Fruit fly (Drosophila melanogaster): ENCODE measurements around the gene Acer.
A peak's percentile ranks its signal among the peaks of the same experiment; 100 is the strongest.

The Acer gene

dm6 chr2L:8533632-8534031 is 11.9 kb downstream of the Acer start (continued):
- no peak for TF ChIP-seq Hmr (GFP tag; optimal IDR thresholded peaks at IDR 0.05)
- TF ChIP-seq sob (GFP tag; IDR thresholded peaks at IDR 0.05): no peak
- no peak for TF ChIP-seq Lim3 (GFP tag; IDR thresholded peaks at IDR 0.05)
- peak; percentile 54 for TF ChIP-seq lab (GFP tag; optimal IDR thresholded peaks at IDR 0.05)
- TF ChIP-seq CG2678 (tag; optimal IDR thresholded peaks at IDR 0.05): no peak
- TF ChIP-seq en (GFP tag; optimal IDR thresholded peaks at IDR 0.05): no peak
- TF ChIP-seq Hey (tag; optimal IDR thresholded peaks at IDR 0.05): no peak
- no peak for TF ChIP-seq CG9876 (GFP tag; optimal IDR thresholded peaks at IDR 0.05)
- TF ChIP-seq Eip74EF (GFP tag; optimal IDR thresholded peaks at IDR 0.05): no peak
- TF ChIP-seq CG10431 (GFP tag; optimal IDR thresholded peaks at IDR 0.05): peak; percentile 16
- TF ChIP-seq maf-S (GFP tag; optimal IDR thresholded peaks at IDR 0.05): no peak
- no peak for TF ChIP-seq CG18619 (GFP tag; optimal IDR thresholded peaks at IDR 0.05)
- peak; percentile 43 for TF ChIP-seq oc (tag; optimal IDR thresholded peaks at IDR 0.05)
- TF ChIP-seq pita (GFP tag; optimal IDR thresholded peaks at IDR 0.05): no peak
- TF ChIP-seq vvl (GFP tag; IDR thresholded peaks at IDR 0.05): 0 out of 2 replicates have a peak, but pooled peaks have one; percentile 12
- no peak for TF ChIP-seq CG6765 (GFP tag; optimal IDR thresholded peaks at IDR 0.05)
- no peak for TF ChIP-seq amos (GFP tag; IDR thresholded peaks at IDR 0.05; ENCODE audit: partially characterized antibody)
- TF ChIP-seq CG15601 (tag; optimal IDR thresholded peaks at IDR 0.05): peak; percentile 78
- TF ChIP-seq z (GFP tag; IDR thresholded peaks at IDR 0.05): peak; percentile 68
- TF ChIP-seq twi (tag; optimal IDR thresholded peaks at IDR 0.05): peak; percentile 33
- TF ChIP-seq CG13424 (tag; optimal IDR thresholded peaks at IDR 0.05): no peak
- TF ChIP-seq CG4282 (GFP tag; optimal IDR thresholded peaks at IDR 0.05): no peak
- no peak for TF ChIP-seq CG7745 (tag; optimal IDR thresholded peaks at IDR 0.05)
- peak; percentile 58 for TF ChIP-seq sens (GFP tag)
- no peak for TF ChIP-seq zfh1 (GFP tag; IDR thresholded peaks at IDR 0.05)
- no peak for TF ChIP-seq CG15696 (tag; optimal IDR thresholded peaks at IDR 0.05)
- TF ChIP-seq HmgD (GFP tag; optimal IDR thresholded peaks at IDR 0.05): no peak
- TF ChIP-seq dati (GFP tag; IDR thresholded peaks at IDR 0.05): 0 out of 2 replicates have a peak, but pooled peaks have one; percentile 15
- TF ChIP-seq CG18476 (GFP tag; optimal IDR thresholded peaks at IDR 0.05): no peak
- no peak for TF ChIP-seq Ptx1 (GFP tag; IDR thresholded peaks at IDR 0.05)
- TF ChIP-seq NC2α (GFP tag; optimal IDR thresholded peaks at IDR 0.05): no peak
- no peak for TF ChIP-seq insv (GFP tag; optimal IDR thresholded peaks at IDR 0.05)
- TF ChIP-seq CG14014 (GFP tag; IDR thresholded peaks at IDR 0.05): no peak
- no peak for TF ChIP-seq pfk (GFP tag; optimal IDR thresholded peaks at IDR 0.05)
- TF ChIP-seq BtbVII (GFP tag; optimal IDR thresholded peaks at IDR 0.05): no peak
- no peak for TF ChIP-seq exex (tag; optimal IDR thresholded peaks at IDR 0.05)
- TF ChIP-seq kay (GFP tag; optimal IDR thresholded peaks at IDR 0.05): no peak
- no peak for TF ChIP-seq trh (GFP tag; optimal IDR thresholded peaks at IDR 0.05)

dm6 chr2L:8534118-8534514 is 12.4 kb downstream of the Acer start:
- TF ChIP-seq CG11504 (tag; optimal IDR thresholded peaks at IDR 0.05): no peak
- no peak for TF ChIP-seq zfh1 (GFP tag; IDR thresholded peaks at IDR 0.05)
- TF ChIP-seq Optix (GFP tag; IDR thresholded peaks at IDR 0.05): no peak
- TF ChIP-seq exex (tag; optimal IDR thresholded peaks at IDR 0.05): peak; percentile 100
- peak; percentile 3 for TF ChIP-seq grn (GFP tag; optimal IDR thresholded peaks at IDR 0.05)
- TF ChIP-seq Dip2 (GFP tag; IDR thresholded peaks at IDR 0.05): no peak
- TF ChIP-seq CG10321 (GFP tag; IDR thresholded peaks at IDR 0.05): no peak
- no peak for TF ChIP-seq Pdp1 (GFP tag; optimal IDR thresholded peaks at IDR 0.05)
- no peak for TF ChIP-seq Doc3 (GFP tag; IDR thresholded peaks at IDR 0.05; ENCODE audit: partially characterized antibody)
- TF ChIP-seq Oli (tag; optimal IDR thresholded peaks at IDR 0.05): no peak
- peak; percentile 63 for TF ChIP-seq GATAe (GFP tag; conservative IDR thresholded peaks at IDR 0.05)
